Worm (Caenorhabditis elegans) whole organism, midembryonic: ENCODE measurements around the gene fbxa-3.

ENCODE experiments used
- cog-1 ChIP-seq: sonication (generic microtip); optimal IDR thresholded peaks from 2 replicates; lab custom pipeline; 2016; ENCODE audit warnings: missing genetic modification characterization, missing compliant biosample characterization
- flt-1 ChIP-seq: fragments of 200-800 bp; sonication (Bioruptor generic); IDR thresholded peaks from 2 replicates; pipeline ENCODE4 v1.3.6; 2022; ENCODE audit warnings: missing genetic modification characterization, missing compliant biosample characterization
- med-1 ChIP-seq: sonication (generic microtip); optimal IDR thresholded peaks from 2 replicates; lab custom pipeline; 2017; ENCODE audit warnings: missing genetic modification characterization, mild to moderate bottlenecking, missing compliant biosample characterization, antibody characterized with exemption, missing genetic modification reagents; ENCODE audit not compliant: insufficient read depth
- tab-1 ChIP-seq: fragments of 200-800 bp; sonication (Bioruptor generic); IDR thresholded peaks from 2 replicates; pipeline ENCODE4 v1.3.6; 2022; ENCODE audit warnings: missing genetic modification characterization, missing compliant biosample characterization
- ztf-29 ChIP-seq: fragments of 200-800 bp; sonication (Bioruptor generic); IDR thresholded peaks from 2 replicates; pipeline ENCODE4 v1.3.6; 2022; ENCODE audit warnings: missing genetic modification reagents, missing genetic modification characterization, missing compliant biosample characterization

DNA sequence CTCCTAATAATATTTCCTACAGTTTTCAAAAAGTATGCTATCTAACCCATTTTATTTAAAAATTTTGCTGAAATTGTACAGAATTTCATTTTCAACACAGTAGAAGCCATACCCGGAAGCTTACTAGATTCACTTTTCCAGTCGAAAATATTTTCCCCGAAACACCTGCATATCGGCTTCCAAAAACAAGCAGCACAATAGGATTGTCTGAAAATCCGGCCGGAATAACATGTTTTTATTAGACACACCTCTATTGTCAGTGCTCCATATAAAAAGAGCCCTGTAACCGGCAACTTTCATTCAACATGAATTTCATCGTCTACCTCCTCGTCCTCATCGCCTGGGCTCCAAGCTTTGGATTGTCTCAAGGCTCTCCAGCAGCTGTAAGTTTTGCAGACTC lies 31.8 kb upstream of the fbxa-3 start, which contains the start of gene C52E2.2:
- TF ChIP-seq flt-1 (no peak), med-1 (GFP tag; lab: Kevin White, UChicago) (no peak), ztf-29 (GFP tag; lab: Robert Waterston, UW) (no peak), cog-1 (no peak), tab-1 (GFP tag; lab: Robert Waterston, UW) (no peak)
